Worm (Caenorhabditis elegans) whole organism, midembryonic: Measurements from ENCODE around the gene T13F2.2.

Experiments used
- klf-2 ChIP-seq: fragments of 200-800 bp; sonication (Bioruptor generic); conservative IDR thresholded peaks from 2 replicates; pipeline ENCODE4 v1.3.6; 2022; ENCODE audit warnings: missing genetic modification reagents, missing genetic modification characterization, missing compliant biosample characterization
- med-1 ChIP-seq: sonication (generic microtip); optimal IDR thresholded peaks from 2 replicates; lab custom pipeline; 2017; ENCODE audit warnings: missing genetic modification characterization, mild to moderate bottlenecking, missing compliant biosample characterization, antibody characterized with exemption, missing genetic modification reagents; ENCODE audit not compliant: insufficient read depth

ce11 chrIV:9811487-9811886, 14.3 kb upstream of the T13F2.2 start:
- TF ChIP-seq med-1 (GFP tag; lab: Kevin White, UChicago) (no peak), klf-2 (GFP tag; lab: Robert Waterston, UW) (no peak)
